Worm (Caenorhabditis elegans) whole organism, young adult: Measurements from ENCODE around the gene cyp-33C9.

Experiments
- B0019.2 ChIP-seq: fragments of 200-800 bp; sonication (Bioruptor generic); conservative IDR thresholded peaks from 2 replicates; pipeline ENCODE4 v1.3.6; 2022; ENCODE audit warnings: missing genetic modification reagents, missing genetic modification characterization, missing compliant biosample characterization
- D2030.7 ChIP-seq: fragments of 200-800 bp; sonication (Bioruptor generic); IDR thresholded peaks from 2 replicates; pipeline ENCODE4 v1.3.6; 2022; ENCODE audit warnings: missing genetic modification reagents, missing genetic modification characterization, missing compliant biosample characterization
- F57A8.1 ChIP-seq: fragments of 200-800 bp; sonication (Bioruptor generic); optimal IDR thresholded peaks from 2 replicates; lab custom pipeline; 2018; ENCODE audit warnings: mild to moderate bottlenecking, missing genetic modification characterization, moderate library complexity, missing compliant biosample characterization
- Y53F4B.3 ChIP-seq: fragments of 200-800 bp; sonication (Bioruptor generic); IDR thresholded peaks from 2 replicates; pipeline ENCODE4 v1.3.6; 2022; ENCODE audit warnings: missing genetic modification reagents, missing genetic modification characterization, missing compliant biosample characterization
- Y56A3A.18 ChIP-seq: fragments of 200-800 bp; sonication (Bioruptor generic); IDR thresholded peaks from 2 replicates; pipeline ENCODE4 v1.3.6; 2022; ENCODE audit warnings: missing genetic modification reagents, missing genetic modification characterization, missing compliant biosample characterization
- Y67H2A.10 ChIP-seq: fragments of 200-800 bp; sonication (Bioruptor generic); conservative IDR thresholded peaks from 2 replicates; pipeline ENCODE4 v1.3.6; 2022; ENCODE audit warnings: missing genetic modification reagents, missing genetic modification characterization, missing compliant biosample characterization
- cebp-1 ChIP-seq, 2 experiments: fragments of 200-800 bp in 1 of 2; sonication (Bioruptor generic) in 1 of 2; sonication (generic microtip) in 1 of 2; IDR thresholded peaks in 1 of 2; optimal IDR thresholded peaks in 1 of 2; 2 replicates each; pipeline versions ENCODE4 v1.3.6 to Lab custom; 2017 to 2022; ENCODE audit warnings: missing compliant biosample characterization in 2 of 2, missing genetic modification characterization in 2 of 2, mild to moderate bottlenecking in 1 of 2, missing genetic modification reagents in 1 of 2, moderate library complexity in 1 of 2
- ceh-100 ChIP-seq: fragments of 200-800 bp; sonication (Bioruptor generic); IDR thresholded peaks from 2 replicates; pipeline ENCODE4 v1.3.6; 2022; ENCODE audit warnings: missing genetic modification reagents, missing genetic modification characterization, missing compliant biosample characterization
- efl-1 ChIP-seq: fragments of 150-350 bp; optimal IDR thresholded peaks from 2 replicates; lab custom pipeline; 2014; ENCODE audit warnings: missing biosample characterization, missing genetic modification reagents, missing genetic modification characterization
- egrh-3 ChIP-seq: fragments of 200-800 bp; sonication (Bioruptor generic); IDR thresholded peaks from 2 replicates; pipeline ENCODE4 v1.3.6; 2022; ENCODE audit warnings: missing genetic modification reagents, missing genetic modification characterization, missing compliant biosample characterization
- fkh-3 ChIP-seq: sonication (generic microtip); optimal IDR thresholded peaks from 2 replicates; lab custom pipeline; 2016; ENCODE audit warnings: mild to moderate bottlenecking, missing genetic modification characterization, missing compliant biosample characterization
- hlh-26 ChIP-seq: fragments of 200-800 bp; sonication (Bioruptor generic); conservative IDR thresholded peaks from 2 replicates; pipeline ENCODE4 v1.3.6; 2022; ENCODE audit warnings: missing genetic modification reagents, missing genetic modification characterization, missing compliant biosample characterization
- hmg-20 ChIP-seq: fragments of 200-800 bp; sonication (Bioruptor generic); IDR thresholded peaks from 2 replicates; pipeline ENCODE4 v1.3.6; 2022; ENCODE audit warnings: missing genetic modification reagents, missing genetic modification characterization, missing compliant biosample characterization
- lsl-1 ChIP-seq: fragments of 200-800 bp; sonication (Bioruptor generic); optimal IDR thresholded peaks from 2 replicates; lab custom pipeline; 2018; ENCODE audit warnings: mild to moderate bottlenecking, missing genetic modification characterization, moderate library complexity, missing compliant biosample characterization
- madf-10 ChIP-seq: sonication (generic microtip); optimal IDR thresholded peaks from 2 replicates; lab custom pipeline; 2016; ENCODE audit warnings: mild to moderate bottlenecking, missing genetic modification characterization, missing compliant biosample characterization
- mcd-1 ChIP-seq: fragments of 200-800 bp; sonication (Bioruptor generic); IDR thresholded peaks from 2 replicates; pipeline ENCODE4 v1.3.6; 2022; ENCODE audit warnings: missing genetic modification reagents, missing genetic modification characterization, missing compliant biosample characterization
- nfya-2 ChIP-seq: fragments of 200-800 bp; sonication (Bioruptor generic); IDR thresholded peaks from 2 replicates; pipeline ENCODE4 v1.3.6; 2022; ENCODE audit warnings: missing genetic modification reagents, missing genetic modification characterization, missing compliant biosample characterization
- rcor-1 ChIP-seq: fragments of 200-800 bp; sonication (Bioruptor generic); IDR thresholded peaks from 2 replicates; pipeline ENCODE4 v1.3.6; 2022; ENCODE audit warnings: missing genetic modification reagents, missing genetic modification characterization, missing compliant biosample characterization
- rpc-1 ChIP-seq, 2 experiments: fragments of 150-350 bp in 1 of 2; sonication (generic microtip) in 1 of 2; optimal IDR thresholded peaks; 2 replicates each; lab custom pipeline; 2014 to 2018; ENCODE audit warnings: missing biosample characterization in 1 of 2, missing genetic modification characterization in 1 of 2, missing genetic modification reagents in 1 of 2, missing genotype in 1 of 2
- snpc-1.1 ChIP-seq: sonication (generic microtip); optimal IDR thresholded peaks from 2 replicates; lab custom pipeline; 2017; ENCODE audit warnings: missing genetic modification characterization, mild to moderate bottlenecking, missing compliant biosample characterization, antibody characterized with exemption, moderate library complexity, missing genotype, missing genetic modification reagents; ENCODE audit not compliant: insufficient read depth
- somi-1 ChIP-seq: fragments of 200-800 bp; sonication (Bioruptor generic); optimal IDR thresholded peaks from 2 replicates; lab custom pipeline; 2018; ENCODE audit warnings: mild to moderate bottlenecking, missing genetic modification characterization, missing compliant biosample characterization
- tlf-1 ChIP-seq: fragments of 200-800 bp; sonication (Bioruptor generic); optimal IDR thresholded peaks from 2 replicates; lab custom pipeline; 2018; ENCODE audit warnings: mild to moderate bottlenecking, missing genetic modification characterization, missing compliant biosample characterization
- unc-130 ChIP-seq: sonication (generic microtip); optimal IDR thresholded peaks from 2 replicates; lab custom pipeline; 2016; ENCODE audit warnings: missing genetic modification reagents, missing genetic modification characterization, missing compliant biosample characterization
- zfh-2 ChIP-seq: fragments of 200-800 bp; sonication (Bioruptor generic); conservative IDR thresholded peaks from 2 replicates; pipeline ENCODE4 v1.3.6; 2022; ENCODE audit warnings: missing genetic modification reagents, missing genetic modification characterization, missing compliant biosample characterization
- zim-3 ChIP-seq: sonication (generic microtip); optimal IDR thresholded peaks from 2 replicates; lab custom pipeline; 2017; ENCODE audit warnings: mild to moderate bottlenecking, missing genetic modification characterization, moderate library complexity, missing compliant biosample characterization
- ztf-25 ChIP-seq: fragments of 200-800 bp; sonication (Bioruptor generic); IDR thresholded peaks from 2 replicates; pipeline ENCODE4 v1.3.6; 2022; ENCODE audit warnings: missing genetic modification reagents, missing genetic modification characterization, missing compliant biosample characterization
- ztf-3 ChIP-seq: fragments of 200-800 bp; sonication (Bioruptor generic); optimal IDR thresholded peaks from 2 replicates; lab custom pipeline; 2018; ENCODE audit warnings: mild to moderate bottlenecking, missing genetic modification characterization, missing compliant biosample characterization
- ztf-6 ChIP-seq: fragments of 200-800 bp; sonication (Bioruptor generic); IDR thresholded peaks from 2 replicates; pipeline ENCODE4 v1.3.6; 2022; ENCODE audit warnings: missing genetic modification reagents, missing genetic modification characterization, missing compliant biosample characterization

cyp-33C9 gene

ce11 chrV:3088768-3089167, 5.6 kb downstream of the cyp-33C9 start, which contains the start of gene acs-21:
Gene acs-21, plus strand, starts transcription at chrV:3089068.
- TF ChIP-seq egrh-3 (GFP tag; lab: Robert Waterston, UW) (no peak), somi-1 (GFP tag; lab: Kevin White, UChicago) (no peak), ztf-25 (GFP tag; lab: Robert Waterston, UW) (no peak), D2030.7 (no peak), zim-3 (tag; lab: Kevin White, UChicago) (no peak)

ce11 chrV:3086260-3086659, 8.1 kb downstream of the cyp-33C9 start, which contains the start of gene srt-8:
Gene srt-8, plus strand, starts transcription at chrV:3086560.
- TF ChIP-seq snpc-1.1 (tag; lab: Kevin White, UChicago) (no peak), unc-130 (GFP tag; lab: Kevin White, UChicago) (no peak), ztf-3 (GFP tag; lab: Kevin White, UChicago) (no peak)

ce11 chrV:3081471-3081870, 12.9 kb downstream of the cyp-33C9 start, which contains the start of gene srt-7:
Gene srt-7, plus strand, starts transcription at chrV:3081771.
- TF ChIP-seq madf-10 (tag; lab: Kevin White, UChicago) = no peak
- TF ChIP-seq zfh-2 (GFP tag; lab: Robert Waterston, UW) = no peak
- TF ChIP-seq mcd-1 (GFP tag; lab: Robert Waterston, UW) = no peak
- TF ChIP-seq rpc-1 (optimal IDR thresholded peaks at IDR 0.05; lab: Kevin White, UChicago) = no peak
- no peak for TF ChIP-seq rpc-1 (tag; optimal IDR thresholded peaks at IDR 0.05; lab: Kevin White, UChicago)

ce11 chrV:3080792-3081191, 13.6 kb downstream of the cyp-33C9 start, which contains the start of gene srt-5:
Gene srt-5, minus strand, starts transcription at chrV:3080892.
- TF ChIP-seq efl-1 (GFP tag; lab: Kevin White, UChicago) = no peak
- TF ChIP-seq rpc-1 (optimal IDR thresholded peaks at IDR 0.05; lab: Kevin White, UChicago) = no peak
- TF ChIP-seq rpc-1 (tag; optimal IDR thresholded peaks at IDR 0.05; lab: Kevin White, UChicago) = no peak
- TF ChIP-seq ztf-6 (GFP tag; lab: Robert Waterston, UW) = no peak
- TF ChIP-seq Y56A3A.18 = no peak
- no peak for TF ChIP-seq lsl-1 (GFP tag; lab: Kevin White, UChicago)
- no peak for TF ChIP-seq cebp-1 (GFP tag; IDR thresholded peaks at IDR 0.05; lab: Robert Waterston, UW)
- no peak for TF ChIP-seq cebp-1 (tag; optimal IDR thresholded peaks at IDR 0.05; lab: Kevin White, UChicago)
- no peak for TF ChIP-seq hlh-26 (GFP tag; lab: Robert Waterston, UW)
- no peak for TF ChIP-seq somi-1 (GFP tag; lab: Kevin White, UChicago)
- TF ChIP-seq Y67H2A.10 = no peak
- TF ChIP-seq Y53F4B.3 (GFP tag; lab: Robert Waterston, UW) = no peak
- no peak for TF ChIP-seq nfya-2 (GFP tag; lab: Robert Waterston, UW)
- TF ChIP-seq snpc-1.1 (tag; lab: Kevin White, UChicago) = no peak
- no peak for TF ChIP-seq tlf-1
- no peak for TF ChIP-seq madf-10 (tag; lab: Kevin White, UChicago)
- no peak for TF ChIP-seq ceh-100 (GFP tag; lab: Robert Waterston, UW)
- no peak for TF ChIP-seq unc-130 (GFP tag; lab: Kevin White, UChicago)
- TF ChIP-seq B0019.2 (GFP tag; lab: Robert Waterston, UW) = no peak
- TF ChIP-seq fkh-3 (tag; lab: Kevin White, UChicago) = no peak
- no peak for TF ChIP-seq rcor-1 (GFP tag; lab: Robert Waterston, UW)

ce11 chrV:3071548-3071947, 22.8 kb downstream of the cyp-33C9 start, which contains the start of gene C50H11.13:
Gene C50H11.13, minus strand, starts transcription at chrV:3071648.
- TF ChIP-seq hmg-20 (GFP tag; lab: Robert Waterston, UW) (no peak), F57A8.1 (GFP tag; lab: Kevin White, UChicago) (no peak)
- TF ChIP-seq, all 124 proteins: peak for 0
